Worm (Caenorhabditis elegans) whole organism, young adult: Measurements from ENCODE around the gene hum-8.

Source experiments
- B0035.1 ChIP-seq: sonication (generic microtip); optimal IDR thresholded peaks from 2 replicates; lab custom pipeline; 2016; ENCODE audit warnings: missing genetic modification characterization, mild to moderate bottlenecking, missing compliant biosample characterization, missing genotype, missing genetic modification reagents
- B0336.3 ChIP-seq: fragments of 200-800 bp; sonication (Bioruptor generic); IDR thresholded peaks from 2 replicates; pipeline ENCODE4 v1.3.6; 2022; ENCODE audit warnings: missing genetic modification characterization, missing compliant biosample characterization
- C06A6.2 ChIP-seq: fragments of 200-800 bp; sonication (Bioruptor generic); conservative IDR thresholded peaks from 2 replicates; pipeline ENCODE4 v1.3.6; 2022; ENCODE audit warnings: missing genetic modification characterization, missing compliant biosample characterization
- F23B12.7 ChIP-seq: sonication (generic microtip); optimal IDR thresholded peaks from 2 replicates; lab custom pipeline; 2017; ENCODE audit warnings: missing genetic modification characterization, mild to moderate bottlenecking, missing compliant biosample characterization, antibody characterized with exemption, moderate library complexity; ENCODE audit not compliant: insufficient read depth
- F57A8.1 ChIP-seq: fragments of 200-800 bp; sonication (Bioruptor generic); optimal IDR thresholded peaks from 2 replicates; lab custom pipeline; 2018; ENCODE audit warnings: mild to moderate bottlenecking, missing genetic modification characterization, moderate library complexity, missing compliant biosample characterization
- Y79H2A.3 ChIP-seq: fragments of 200-800 bp; sonication (Bioruptor generic); conservative IDR thresholded peaks from 2 replicates; pipeline ENCODE4 v1.3.6; 2022; ENCODE audit warnings: missing genetic modification reagents, missing genetic modification characterization, missing compliant biosample characterization
- atf-7 ChIP-seq: sonication (generic microtip); optimal IDR thresholded peaks from 2 replicates; lab custom pipeline; 2017; ENCODE audit warnings: mild to moderate bottlenecking, missing genetic modification characterization, missing compliant biosample characterization
- athp-1 ChIP-seq: sonication (generic microtip); optimal IDR thresholded peaks from 2 replicates; lab custom pipeline; 2017; ENCODE audit warnings: mild to moderate bottlenecking, missing genetic modification characterization, missing compliant biosample characterization
- attf-3 ChIP-seq: fragments of 200-800 bp; sonication (Bioruptor generic); conservative IDR thresholded peaks from 2 replicates; pipeline ENCODE4 v1.3.6; 2022; ENCODE audit warnings: missing genetic modification reagents, missing genetic modification characterization, missing compliant biosample characterization
- attf-5 ChIP-seq: fragments of 200-800 bp; sonication (Bioruptor generic); optimal IDR thresholded peaks from 2 replicates; lab custom pipeline; 2018; ENCODE audit warnings: mild to moderate bottlenecking, missing genetic modification characterization, missing compliant biosample characterization
- bed-1 ChIP-seq: fragments of 200-800 bp; sonication (Bioruptor generic); IDR thresholded peaks from 2 replicates; pipeline ENCODE4 v1.3.6; 2022; ENCODE audit warnings: missing genetic modification reagents, missing genetic modification characterization, missing compliant biosample characterization
- ccch-3 ChIP-seq: fragments of 200-800 bp; sonication (Bioruptor generic); optimal IDR thresholded peaks from 2 replicates; lab custom pipeline; 2018; ENCODE audit warnings: mild to moderate bottlenecking, missing genetic modification characterization, missing compliant biosample characterization
- ceh-79 ChIP-seq: sonication (generic microtip); optimal IDR thresholded peaks from 2 replicates; lab custom pipeline; 2017; ENCODE audit warnings: mild to moderate bottlenecking, missing genetic modification characterization, missing compliant biosample characterization
- die-1 ChIP-seq: sonication (generic microtip); optimal IDR thresholded peaks from 2 replicates; lab custom pipeline; 2016; ENCODE audit warnings: missing genotype, mild to moderate bottlenecking, missing genetic modification characterization, missing compliant biosample characterization
- efl-1 ChIP-seq: fragments of 150-350 bp; optimal IDR thresholded peaks from 2 replicates; lab custom pipeline; 2014; ENCODE audit warnings: missing biosample characterization, missing genetic modification reagents, missing genetic modification characterization
- egrh-3 ChIP-seq: fragments of 200-800 bp; sonication (Bioruptor generic); IDR thresholded peaks from 2 replicates; pipeline ENCODE4 v1.3.6; 2022; ENCODE audit warnings: missing genetic modification reagents, missing genetic modification characterization, missing compliant biosample characterization
- ekl-4 ChIP-seq: fragments of 200-800 bp; sonication (Bioruptor generic); IDR thresholded peaks from 2 replicates; pipeline ENCODE4 v1.3.6; 2022; ENCODE audit warnings: missing genetic modification reagents, missing genetic modification characterization, missing compliant biosample characterization
- hlh-26 ChIP-seq: fragments of 200-800 bp; sonication (Bioruptor generic); conservative IDR thresholded peaks from 2 replicates; pipeline ENCODE4 v1.3.6; 2022; ENCODE audit warnings: missing genetic modification reagents, missing genetic modification characterization, missing compliant biosample characterization
- hmg-1.2 ChIP-seq: fragments of 200-800 bp; sonication (Bioruptor generic); IDR thresholded peaks from 2 replicates; pipeline ENCODE4 v1.3.6; 2022; ENCODE audit warnings: missing genetic modification reagents, missing genetic modification characterization, missing compliant biosample characterization
- hmg-20 ChIP-seq: fragments of 200-800 bp; sonication (Bioruptor generic); IDR thresholded peaks from 2 replicates; pipeline ENCODE4 v1.3.6; 2022; ENCODE audit warnings: missing genetic modification reagents, missing genetic modification characterization, missing compliant biosample characterization
- lin-40 ChIP-seq: sonication (generic microtip); optimal IDR thresholded peaks from 2 replicates; lab custom pipeline; 2016; ENCODE audit warnings: missing genetic modification characterization, mild to moderate bottlenecking, missing compliant biosample characterization, missing genotype, missing genetic modification reagents
- mcd-1 ChIP-seq: fragments of 200-800 bp; sonication (Bioruptor generic); IDR thresholded peaks from 2 replicates; pipeline ENCODE4 v1.3.6; 2022; ENCODE audit warnings: missing genetic modification reagents, missing genetic modification characterization, missing compliant biosample characterization
- mes-4 ChIP-seq: sonication (generic microtip); optimal IDR thresholded peaks from 2 replicates; lab custom pipeline; 2016; ENCODE audit warnings: missing genotype, missing genetic modification characterization, missing compliant biosample characterization
- nfya-1 ChIP-seq: sonication (generic microtip); optimal IDR thresholded peaks from 2 replicates; lab custom pipeline; 2017; ENCODE audit warnings: antibody characterized with exemption, missing compliant biosample characterization, missing genetic modification characterization, borderline replicate concordance; ENCODE audit not compliant: insufficient read depth
- nfyb-1 ChIP-seq: fragments of 200-800 bp; sonication (Bioruptor generic); IDR thresholded peaks from 2 replicates; pipeline ENCODE4 v1.3.6; 2022; ENCODE audit warnings: missing genetic modification reagents, missing genetic modification characterization, missing compliant biosample characterization
- nhr-80 ChIP-seq: sonication (generic microtip); optimal IDR thresholded peaks from 2 replicates; lab custom pipeline; 2016; ENCODE audit warnings: missing genetic modification characterization, missing compliant biosample characterization
- rcor-1 ChIP-seq: fragments of 200-800 bp; sonication (Bioruptor generic); IDR thresholded peaks from 2 replicates; pipeline ENCODE4 v1.3.6; 2022; ENCODE audit warnings: missing genetic modification reagents, missing genetic modification characterization, missing compliant biosample characterization
- repo-1 ChIP-seq: sonication (generic microtip); optimal IDR thresholded peaks from 2 replicates; lab custom pipeline; 2017; ENCODE audit warnings: mild to moderate bottlenecking, missing genetic modification characterization, missing compliant biosample characterization
- rpc-1 ChIP-seq, 2 experiments: fragments of 150-350 bp in 1 of 2; sonication (generic microtip) in 1 of 2; optimal IDR thresholded peaks; 2 replicates each; lab custom pipeline; 2014 to 2018; ENCODE audit warnings: missing biosample characterization in 1 of 2, missing genetic modification characterization in 1 of 2, missing genetic modification reagents in 1 of 2, missing genotype in 1 of 2
- sea-2 ChIP-seq: fragments of 200-800 bp; sonication (Bioruptor generic); IDR thresholded peaks from 2 replicates; pipeline ENCODE4 v1.3.6; 2022; ENCODE audit warnings: missing genetic modification characterization, missing compliant biosample characterization
- tlf-1 ChIP-seq: fragments of 200-800 bp; sonication (Bioruptor generic); optimal IDR thresholded peaks from 2 replicates; lab custom pipeline; 2018; ENCODE audit warnings: mild to moderate bottlenecking, missing genetic modification characterization, missing compliant biosample characterization
- unc-130 ChIP-seq: sonication (generic microtip); optimal IDR thresholded peaks from 2 replicates; lab custom pipeline; 2016; ENCODE audit warnings: missing genetic modification reagents, missing genetic modification characterization, missing compliant biosample characterization
- ztf-22 ChIP-seq: fragments of 200-800 bp; sonication (Bioruptor generic); optimal IDR thresholded peaks from 2 replicates; lab custom pipeline; 2018; ENCODE audit warnings: mild to moderate bottlenecking, missing genetic modification characterization, moderate library complexity, missing compliant biosample characterization
- ztf-25 ChIP-seq: fragments of 200-800 bp; sonication (Bioruptor generic); IDR thresholded peaks from 2 replicates; pipeline ENCODE4 v1.3.6; 2022; ENCODE audit warnings: missing genetic modification reagents, missing genetic modification characterization, missing compliant biosample characterization
- ztf-26 ChIP-seq: sonication (generic microtip); optimal IDR thresholded peaks from 2 replicates; lab custom pipeline; 2017; ENCODE audit warnings: missing genetic modification characterization, missing compliant biosample characterization
- ztf-28 ChIP-seq: fragments of 200-800 bp; sonication (Bioruptor generic); IDR thresholded peaks from 2 replicates; pipeline ENCODE4 v1.3.6; 2022; ENCODE audit warnings: missing genetic modification reagents, missing genetic modification characterization, missing compliant biosample characterization
- ztf-3 ChIP-seq: fragments of 200-800 bp; sonication (Bioruptor generic); optimal IDR thresholded peaks from 2 replicates; lab custom pipeline; 2018; ENCODE audit warnings: mild to moderate bottlenecking, missing genetic modification characterization, missing compliant biosample characterization

hum-8 gene

ce11 chrIV:390279-390678, 50.1 kb downstream of the hum-8 start, which contains the start of the genes ears-2 and uncp-18 (continued):
- no peak for TF ChIP-seq mes-4 (tag; lab: Kevin White, UChicago)
- peak; percentile 87 for TF ChIP-seq rcor-1 (GFP tag; lab: Robert Waterston, UW)
- peak; percentile 63 for TF ChIP-seq atf-7 (tag; lab: Kevin White, UChicago)
- TF ChIP-seq hmg-20 = peak; percentile 49; the same call in 1 of the 2 replicates
- peak; percentile 94 for TF ChIP-seq unc-130 (GFP tag; lab: Kevin White, UChicago)
- TF ChIP-seq rpc-1 (optimal IDR thresholded peaks at IDR 0.05; lab: Kevin White, UChicago) = peak; percentile 68
- TF ChIP-seq rpc-1 (tag; optimal IDR thresholded peaks at IDR 0.05; lab: Kevin White, UChicago) = peak; percentile 3
- TF ChIP-seq lin-40 (tag; lab: Kevin White, UChicago) = peak; percentile 89
- peak; percentile 90 for TF ChIP-seq ztf-28
- TF ChIP-seq ztf-25 (GFP tag; lab: Robert Waterston, UW) = peak; percentile 96
- TF ChIP-seq C06A6.2 (GFP tag; lab: Robert Waterston, UW) = peak; percentile 97
- TF ChIP-seq F23B12.7 (tag; lab: Kevin White, UChicago) = peak; percentile 87
- TF ChIP-seq mcd-1 (GFP tag; lab: Robert Waterston, UW) = peak; percentile 89
- peak; percentile 28 for TF ChIP-seq ztf-22 (GFP tag; lab: Kevin White, UChicago)
- peak; percentile 71; the same call in 1 of the 2 replicates for TF ChIP-seq Y79H2A.3
- TF ChIP-seq hmg-1.2 (GFP tag; lab: Robert Waterston, UW) = peak; percentile 73
- TF ChIP-seq attf-5 (GFP tag; lab: Kevin White, UChicago) = peak; percentile 98
- peak; percentile 75 for TF ChIP-seq nhr-80 (tag; lab: Kevin White, UChicago)
- TF ChIP-seq efl-1 (GFP tag; lab: Kevin White, UChicago) = peak; percentile 34
- peak; percentile 73 for TF ChIP-seq ekl-4 (GFP tag; lab: Robert Waterston, UW)
- peak; percentile 31 for TF ChIP-seq ceh-79 (tag; lab: Kevin White, UChicago)
- TF ChIP-seq F57A8.1 (GFP tag; lab: Kevin White, UChicago) = peak; percentile 32
- TF ChIP-seq die-1 (tag; lab: Kevin White, UChicago) = peak; percentile 62
- TF ChIP-seq attf-3 (GFP tag; lab: Robert Waterston, UW) = peak; percentile 77
- peak; percentile 93 for TF ChIP-seq B0336.3 (GFP tag; lab: Robert Waterston, UW)
- peak; percentile 96 for TF ChIP-seq athp-1
- TF ChIP-seq repo-1 (tag; lab: Kevin White, UChicago) = peak; percentile 39
- peak; percentile 56 for TF ChIP-seq ztf-26 (tag; lab: Kevin White, UChicago)
- TF ChIP-seq sea-2 = no peak
- peak; percentile 90 for TF ChIP-seq nfyb-1 (GFP tag; lab: Robert Waterston, UW)
- peak; percentile 87 for TF ChIP-seq tlf-1 (GFP tag; lab: Kevin White, UChicago)
- peak; percentile 50 for TF ChIP-seq B0035.1 (tag; lab: Kevin White, UChicago)
- TF ChIP-seq, all 124 proteins: peak for 91

- TF ChIP-seq egrh-3 = no peak
- TF ChIP-seq nfya-1 = no peak
- no peak for TF ChIP-seq bed-1 (GFP tag; lab: Robert Waterston, UW)
- TF ChIP-seq Y79H2A.3 = no peak
- TF ChIP-seq ztf-3 = no peak
- no peak for TF ChIP-seq hlh-26
- TF ChIP-seq repo-1 (tag; lab: Kevin White, UChicago) = no peak
- no peak for TF ChIP-seq F57A8.1 (GFP tag; lab: Kevin White, UChicago)
- no peak for TF ChIP-seq ccch-3 (GFP tag; lab: Kevin White, UChicago)
- TF ChIP-seq hmg-20 = no peak
- TF ChIP-seq B0336.3 (GFP tag; lab: Robert Waterston, UW) = no peak
- TF ChIP-seq, all 124 proteins: peak for 0
Measured at ce11 chrIV:388073-388472, 52.3 kb downstream of the hum-8 start, which contains the start of gene ssna-1. Gene ssna-1, plus strand, starts transcription at chrIV:388084.
